Worm (Caenorhabditis elegans): ENCODE results near the gene sdz-31.

- TF ChIP-seq mdl-1 (tag; optimal IDR thresholded peaks at IDR 0.05) (no peak), R02D3.7 (tag; optimal IDR thresholded peaks at IDR 0.05) (no peak), fos-1 (tag; optimal IDR thresholded peaks at IDR 0.05) (no peak), ama-1 (optimal IDR thresholded peaks at IDR 0.05) (no peak), nhr-129 (tag; optimal IDR thresholded peaks at IDR 0.05) (no peak), mab-5 (tag; optimal IDR thresholded peaks at IDR 0.05) (no peak), nhr-11 (tag; optimal IDR thresholded peaks at IDR 0.05) (no peak), ceh-82 (tag; optimal IDR thresholded peaks at IDR 0.05) (no peak), lsy-2 (tag; optimal IDR thresholded peaks at IDR 0.05) (no peak), nhr-237 (tag; optimal IDR thresholded peaks at IDR 0.05) (no peak), C34F6.9 (tag; optimal IDR thresholded peaks at IDR 0.05) (no peak), nhr-6 (tag; optimal IDR thresholded peaks at IDR 0.05) (no peak)
Measured at ce11 chrV:9848576-9848975, 31.4 kb upstream of the sdz-31 start.

All from whole organism, L2 larva.